Worm (Caenorhabditis elegans) whole organism, L4/young adult: Measurements from ENCODE around the gene srv-1.

Experiments used
- W03F9.2 ChIP-seq: fragments of 150-350 bp; optimal IDR thresholded peaks from 2 replicates; lab custom pipeline; 2014; ENCODE audit warnings: missing biosample characterization, missing genetic modification characterization
- dao-5 ChIP-seq: sonication (generic microtip); optimal IDR thresholded peaks from 2 replicates; lab custom pipeline; 2016; ENCODE audit warnings: missing genotype, missing genetic modification characterization, moderate library complexity, missing compliant biosample characterization
- him-1 ChIP-seq: sonication (generic microtip); optimal IDR thresholded peaks from 2 replicates; lab custom pipeline; 2016; ENCODE audit warnings: missing genotype, missing genetic modification reagents, missing genetic modification characterization, missing compliant biosample characterization

The srv-1 gene

ce11 chrIII:6887574-6887973 lies 37.4 kb downstream of the srv-1 start:
- peak; percentile 61 for TF ChIP-seq W03F9.2 (tag; lab: Kevin White, UChicago)
- TF ChIP-seq dao-5 = peak; percentile 53
- peak; percentile 51 for TF ChIP-seq him-1 (tag; lab: Kevin White, UChicago)

ce11 chrIII:6888497-6888896 lies 38.3 kb downstream of the srv-1 start:
- TF ChIP-seq dao-5 (peak; percentile 79), him-1 (tag; lab: Kevin White, UChicago) (no peak), W03F9.2 (tag; lab: Kevin White, UChicago) (no peak)

ce11 chrIII:6888999-6889824 lies 39.0 kb downstream of the srv-1 start, which contains the start of the genes brd-1 and K04C2.2:
Gene brd-1 (minus strand): TSS chrIII:6889504.
Gene K04C2.2 (plus strand): TSS chrIII:6889774.
- TF ChIP-seq W03F9.2 (tag; lab: Kevin White, UChicago) = no peak

ce11 chrIII:6891560-6891959 lies 41.4 kb downstream of the srv-1 start, which contains the start of gene K04C2.5:
Gene K04C2.5 (minus strand): TSS chrIII:6891660.
- TF ChIP-seq dao-5 (no peak), W03F9.2 (tag; lab: Kevin White, UChicago) (no peak), him-1 (tag; lab: Kevin White, UChicago) (no peak)

ce11 chrIII:6895166-6895565 lies 45.0 kb downstream of the srv-1 start:
- TF ChIP-seq him-1 (tag; lab: Kevin White, UChicago) (no peak), dao-5 (no peak), W03F9.2 (tag; lab: Kevin White, UChicago) (peak; percentile 2)

ce11 chrIII:6895677-6896076 lies 45.5 kb downstream of the srv-1 start:
- TF ChIP-seq W03F9.2 (tag; lab: Kevin White, UChicago) = no peak
- TF ChIP-seq dao-5 = no peak
- TF ChIP-seq him-1 (tag; lab: Kevin White, UChicago) = no peak

- TF ChIP-seq W03F9.2 (tag; lab: Kevin White, UChicago) (peak; percentile 58), him-1 (tag; lab: Kevin White, UChicago) (no peak)
Measured at ce11 chrIII:6897587-6898064, 47.4 kb downstream of the srv-1 start, which contains the start of gene T07E3.4. Gene T07E3.4 (plus strand): TSS chrIII:6898014.

ce11 chrIII:6898518-6898917 lies 48.3 kb downstream of the srv-1 start:
- no peak for TF ChIP-seq him-1 (tag; lab: Kevin White, UChicago)
- no peak for TF ChIP-seq W03F9.2 (tag; lab: Kevin White, UChicago)
- TF ChIP-seq dao-5 = no peak

ce11 chrIII:6900609-6901008 lies 50.4 kb downstream of the srv-1 start:
- TF ChIP-seq W03F9.2 (tag; lab: Kevin White, UChicago) (no peak), him-1 (tag; lab: Kevin White, UChicago) (no peak), dao-5 (no peak)
